Fruit fly (Drosophila melanogaster) whole organism, embryonic: ENCODE results near the gene MESR3.

Experiments used
- CG1233 ChIP-seq: fragments of 200-800 bp; sonication (Bioruptor generic); optimal IDR thresholded peaks from 4 replicates; lab custom pipeline; 2018; ENCODE audit warnings: missing biosample characterization, mild to moderate bottlenecking, missing genetic modification characterization
- CG12942 ChIP-seq: fragments of 200-800 bp; sonication (Bioruptor generic); optimal IDR thresholded peaks from 3 replicates; lab custom pipeline; 2016; ENCODE audit warnings: missing biosample characterization, missing genetic modification characterization
- CG15479 ChIP-seq: fragments of 200-800 bp; sonication (Bioruptor generic); optimal IDR thresholded peaks from 3 replicates; lab custom pipeline; 2019; ENCODE audit warnings: missing biosample characterization, mild to moderate bottlenecking, missing genetic modification characterization, moderate library complexity
- CG1647 ChIP-seq: fragments of 200-800 bp; sonication (Bioruptor generic); optimal IDR thresholded peaks from 3 replicates; lab custom pipeline; 2016; ENCODE audit warnings: missing biosample characterization, missing genetic modification characterization
- CG17359 ChIP-seq: fragments of 200-800 bp; sonication (Bioruptor generic); optimal IDR thresholded peaks from 3 replicates; lab custom pipeline; 2018; ENCODE audit warnings: missing biosample characterization, mild to moderate bottlenecking, missing genetic modification characterization, moderate library complexity
- CG17568 ChIP-seq: fragments of 200-800 bp; sonication (Bioruptor generic); optimal IDR thresholded peaks from 2 replicates; lab custom pipeline; 2018; ENCODE audit warnings: missing biosample characterization, mild to moderate bottlenecking, missing genetic modification characterization, moderate library complexity
- CG1832 ChIP-seq: fragments of 200-800 bp; sonication (Bioruptor generic); optimal IDR thresholded peaks from 2 replicates; lab custom pipeline; 2017; ENCODE audit warnings: missing biosample characterization, mild to moderate bottlenecking, missing genetic modification characterization, inconsistent platforms
- CG18619 ChIP-seq: fragments of 200-800 bp; sonication (Bioruptor generic); optimal IDR thresholded peaks from 3 replicates; lab custom pipeline; 2017; ENCODE audit warnings: missing biosample characterization, mild to moderate bottlenecking, missing genetic modification characterization
- CG30020 ChIP-seq: fragments of 200-800 bp; optimal IDR thresholded peaks from 2 replicates; lab custom pipeline; 2019; ENCODE audit warnings: missing biosample characterization, mild to moderate bottlenecking, missing genetic modification characterization, moderate library complexity
- CG32772 ChIP-seq: fragments of 200-800 bp; sonication (Bioruptor generic); IDR thresholded peaks from 2 replicates; pipeline ENCODE4 v1.3.6; 2022; ENCODE audit warnings: missing biosample characterization, missing genetic modification characterization
- CG3838 ChIP-seq: fragments of 200-800 bp; sonication (Bioruptor generic); optimal IDR thresholded peaks from 3 replicates; lab custom pipeline; 2016; ENCODE audit warnings: missing biosample characterization, missing genetic modification characterization
- CG4282 ChIP-seq: fragments of 200-800 bp; sonication (Bioruptor generic); optimal IDR thresholded peaks from 2 replicates; lab custom pipeline; 2016; ENCODE audit warnings: missing biosample characterization, missing genetic modification characterization
- CG4617 ChIP-seq: fragments of 200-800 bp; sonication (Bioruptor generic); optimal IDR thresholded peaks from 3 replicates; lab custom pipeline; 2016; ENCODE audit warnings: missing biosample characterization, missing genetic modification characterization, borderline replicate concordance
- CG7372 ChIP-seq: fragments of 200-800 bp; sonication (Bioruptor generic); IDR thresholded peaks from 2 replicates; pipeline ENCODE4 v1.3.6; 2022; ENCODE audit warnings: missing biosample characterization, missing genetic modification characterization
- CrebB ChIP-seq: fragments of 200-800 bp; sonication (Bioruptor generic); optimal IDR thresholded peaks from 3 replicates; lab custom pipeline; 2018; ENCODE audit warnings: missing biosample characterization, mild to moderate bottlenecking, missing genetic modification characterization
- D ChIP-seq, 2 experiments: fragments of 200-800 bp in 1 of 2; fragments of >200 bp in 1 of 2; sonication (Bioruptor generic) in 1 of 2; optimal IDR thresholded peaks; 2 replicates in 1 of 2; 3 replicates in 1 of 2; lab custom pipeline; 2017; ENCODE audit warnings: mild to moderate bottlenecking in 1 of 2, missing biosample characterization in 1 of 2, missing genetic modification characterization in 1 of 2, missing genetic modification reagents in 1 of 2
- Doc2 ChIP-seq: fragments of 200-800 bp; sonication (Bioruptor generic); IDR thresholded peaks from 2 replicates; pipeline ENCODE4 v1.3.6; 2022; ENCODE audit warnings: missing biosample characterization, missing genetic modification characterization
- E2f2 ChIP-seq: fragments of 200-800 bp; sonication (Bioruptor generic); IDR thresholded peaks from 2 replicates; pipeline ENCODE4 v1.3.6; 2022; ENCODE audit warnings: missing biosample characterization, missing genetic modification characterization
- Eip74EF ChIP-seq, 2 experiments: fragments of 200-800 bp in 1 of 2; fragments of >200 bp in 1 of 2; sonication (Bioruptor generic) in 1 of 2; optimal IDR thresholded peaks; 2 replicates each; lab custom pipeline; 2017 to 2019; ENCODE audit warnings: missing biosample characterization in 2 of 2, missing genetic modification characterization in 2 of 2, mild to moderate bottlenecking in 1 of 2, moderate library complexity in 1 of 2
- Gsc ChIP-seq: fragments of 200-800 bp; sonication (Bioruptor generic); IDR thresholded peaks from 2 replicates; pipeline ENCODE4 v1.3.6; 2022; ENCODE audit warnings: missing biosample characterization, missing genetic modification characterization
- HLH4C ChIP-seq: fragments of 200-800 bp; sonication (Bioruptor generic); IDR thresholded peaks from 3 replicates; pipeline ENCODE4 v1.3.6; 2022; ENCODE audit warnings: missing biosample characterization, missing genetic modification characterization; ENCODE audit not compliant: partially characterized antibody
- Hr51 ChIP-seq, 2 experiments: fragments of 200-800 bp; sonication (Bioruptor generic); optimal IDR thresholded peaks; 2 replicates in 1 of 2; 3 replicates in 1 of 2; lab custom pipeline; 2016 to 2018; ENCODE audit warnings: missing biosample characterization in 2 of 2, missing genetic modification characterization in 2 of 2, mild to moderate bottlenecking in 1 of 2, moderate library complexity in 1 of 2
- Hr78 ChIP-seq, 2 experiments: fragments of 200-800 bp in 1 of 2; fragments of >200 bp in 1 of 2; sonication (Bioruptor generic) in 1 of 2; optimal IDR thresholded peaks; 2 replicates each; lab custom pipeline; 2017 to 2019; ENCODE audit warnings: missing biosample characterization in 2 of 2, missing genetic modification characterization in 2 of 2, mild to moderate bottlenecking in 1 of 2, moderate library complexity in 1 of 2
- Kr ChIP-seq: fragments of 200-800 bp; sonication (Bioruptor generic); optimal IDR thresholded peaks from 2 replicates; lab custom pipeline; 2017; ENCODE audit warnings: missing biosample characterization, mild to moderate bottlenecking, missing genetic modification characterization
- Lim3 ChIP-seq: fragments of 200-800 bp; sonication (Bioruptor generic); IDR thresholded peaks from 2 replicates; pipeline ENCODE4 v1.3.6; 2022; ENCODE audit warnings: missing biosample characterization, missing genetic modification characterization
- Lpt ChIP-seq: fragments of >200 bp; optimal IDR thresholded peaks from 2 replicates; lab custom pipeline; 2018; ENCODE audit warnings: missing biosample characterization, missing genetic modification characterization
- Nf-YB ChIP-seq: fragments of 200-800 bp; sonication (Bioruptor generic); optimal IDR thresholded peaks from 3 replicates; lab custom pipeline; 2019; ENCODE audit warnings: missing biosample characterization, mild to moderate bottlenecking, missing genetic modification characterization, moderate library complexity
- cad ChIP-seq: fragments of >200 bp; optimal IDR thresholded peaks from 2 replicates; lab custom pipeline; 2017; ENCODE audit warnings: missing biosample characterization, missing genetic modification characterization
- croc ChIP-seq: fragments of 200-800 bp; sonication (Bioruptor generic); conservative IDR thresholded peaks from 3 replicates; pipeline ENCODE4 v1.3.6; 2022; ENCODE audit warnings: missing biosample characterization, missing genetic modification characterization
- hkb ChIP-seq, 2 experiments: fragments of 200-800 bp in 1 of 2; fragments of >200 bp in 1 of 2; sonication (Bioruptor generic) in 1 of 2; IDR thresholded peaks in 1 of 2; optimal IDR thresholded peaks in 1 of 2; 2 replicates each; pipeline versions ENCODE4 v1.3.6 to Lab custom; 2017 to 2022; ENCODE audit warnings: missing biosample characterization in 1 of 2, missing genetic modification characterization in 1 of 2
- hth ChIP-seq: fragments of >200 bp; optimal IDR thresholded peaks from 2 replicates; lab custom pipeline; 2017; ENCODE audit warnings: inconsistent platforms
- insv ChIP-seq, 2 experiments: fragments of 200-800 bp; sonication (Bioruptor generic); optimal IDR thresholded peaks; 3 replicates each; lab custom pipeline; 2016 to 2018; ENCODE audit warnings: missing biosample characterization in 2 of 2, missing genetic modification characterization in 2 of 2
- inv ChIP-seq: fragments of 200-800 bp; sonication (Bioruptor generic); IDR thresholded peaks from 2 replicates; pipeline ENCODE4 v1.3.6; 2022; ENCODE audit warnings: missing biosample characterization, missing genetic modification characterization; ENCODE audit not compliant: partially characterized antibody
- odd ChIP-seq: fragments of 200-800 bp; sonication (Bioruptor generic); optimal IDR thresholded peaks from 2 replicates; lab custom pipeline; 2017; ENCODE audit warnings: missing biosample characterization, mild to moderate bottlenecking, missing genetic modification characterization
- prd ChIP-seq, 3 experiments: fragments of >200 bp in 2 of 3; fragments of 200-800 bp in 1 of 3; sonication (Bioruptor generic) in 1 of 3; optimal IDR thresholded peaks in 2 of 3; IDR thresholded peaks in 1 of 3; 2 replicates in 2 of 3; 3 replicates in 1 of 3; pipeline versions ENCODE4 v1.3.6 to Lab custom; 2017 to 2022; ENCODE audit warnings: missing biosample characterization in 1 of 3, missing genetic modification characterization in 1 of 3
- sc ChIP-seq, 3 experiments: fragments of >200 bp in 2 of 3; fragments of 200-800 bp in 1 of 3; sonication (Bioruptor generic) in 1 of 3; optimal IDR thresholded peaks; 2 replicates in 2 of 3; 3 replicates in 1 of 3; lab custom pipeline; 2017; ENCODE audit warnings: mild to moderate bottlenecking in 1 of 3, missing biosample characterization in 1 of 3, missing genetic modification characterization in 1 of 3, missing genetic modification reagents in 1 of 3
- sna ChIP-seq: fragments of 200-800 bp; sonication (Bioruptor generic); IDR thresholded peaks from 2 replicates; pipeline ENCODE4 v1.3.6; 2022; ENCODE audit warnings: missing biosample characterization, missing genetic modification characterization; ENCODE audit not compliant: partially characterized antibody
- tll ChIP-seq, 2 experiments: fragments of 200-800 bp in 1 of 2; fragments of >200 bp in 1 of 2; sonication (Bioruptor generic) in 1 of 2; optimal IDR thresholded peaks; 2 replicates each; lab custom pipeline; 2017 to 2019; ENCODE audit warnings: missing biosample characterization in 2 of 2, missing genetic modification characterization in 2 of 2, mild to moderate bottlenecking in 1 of 2, moderate library complexity in 1 of 2
- unc-4 ChIP-seq: fragments of 200-800 bp; sonication (Bioruptor generic); IDR thresholded peaks from 2 replicates; pipeline ENCODE4 v1.3.6; 2022; ENCODE audit warnings: missing biosample characterization, missing genetic modification characterization; ENCODE audit not compliant: partially characterized antibody
- zen ChIP-seq: fragments of 200-800 bp; sonication (Bioruptor generic); optimal IDR thresholded peaks from 3 replicates; lab custom pipeline; 2018; ENCODE audit warnings: missing biosample characterization, mild to moderate bottlenecking, missing genetic modification characterization, moderate library complexity

MESR3 gene

DNA sequence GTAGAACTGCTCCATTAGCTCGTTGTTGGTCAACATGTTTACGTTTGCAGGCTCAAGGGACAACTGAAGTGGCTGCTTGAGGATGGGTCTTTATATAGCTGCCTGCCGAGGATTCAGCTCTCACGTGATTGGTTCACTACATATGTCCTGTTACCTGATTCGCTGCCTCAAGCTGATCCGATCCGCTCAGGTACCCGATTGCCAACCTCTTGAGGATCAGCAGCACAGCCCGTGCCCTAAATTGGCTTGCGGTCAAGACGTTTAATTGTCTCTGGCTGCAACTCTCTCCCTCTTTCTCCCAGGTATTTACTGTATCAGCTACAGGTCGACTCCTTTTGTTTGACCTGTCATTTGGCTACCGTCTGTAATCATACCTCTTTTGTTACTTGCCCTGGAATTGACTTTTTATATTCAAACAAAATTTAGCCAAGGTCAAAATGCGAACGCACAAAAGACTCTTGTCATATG is 20.2 kb upstream of the MESR3 start, which contains the start of gene amos:
Gene amos, minus strand, starts transcription at position 51 of the 468 bp plus-strand sequence.
- peak; percentile 38 for TF ChIP-seq zen (tag; lab: Kevin White, UChicago)
- no peak for TF ChIP-seq CG7372 (GFP tag; lab: Robert Waterston, UW)
- no peak for TF ChIP-seq CG30020 (tag; lab: Kevin White, UChicago)
- no peak for TF ChIP-seq CG1832 (GFP tag; lab: Kevin White, UChicago)
- TF ChIP-seq CrebB (tag; lab: Kevin White, UChicago): no peak
- peak; percentile 74 for TF ChIP-seq Nf-YB (GFP tag; lab: Kevin White, UChicago)
- peak; percentile 60 for TF ChIP-seq cad (GFP tag; lab: Kevin White, UChicago)
- TF ChIP-seq HLH4C: no peak
- peak in 1 of 2 experiments; percentile 83 for TF ChIP-seq tll (GFP tag; optimal IDR thresholded peaks at IDR 0.05; lab: Kevin White, UChicago)

DNA sequence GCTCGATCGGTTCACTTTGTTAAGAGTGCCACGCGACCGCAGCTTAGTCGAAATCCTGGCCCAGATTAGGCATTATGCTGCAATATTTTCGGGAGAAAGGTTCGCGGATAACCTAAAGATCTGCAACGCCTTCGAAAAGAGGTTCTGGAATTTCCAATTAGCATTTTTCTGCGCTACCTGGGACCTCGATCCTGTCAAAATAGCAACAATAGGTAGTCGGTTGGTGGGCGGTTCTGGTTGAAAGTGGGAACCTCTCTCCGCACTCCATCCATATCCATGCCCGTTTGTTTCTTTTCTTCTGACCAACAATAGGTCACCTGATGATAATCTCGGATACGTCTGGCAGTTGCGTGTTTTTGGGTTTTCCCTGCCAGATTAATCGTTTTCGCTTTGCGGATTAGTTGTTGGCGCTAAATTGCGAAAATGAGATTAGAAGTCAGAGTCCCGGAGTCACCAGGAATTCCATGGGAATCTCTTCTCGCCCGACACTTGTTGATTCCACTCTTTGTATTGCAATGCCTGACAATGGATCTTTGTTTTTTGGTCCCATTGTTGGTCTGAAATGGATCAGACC is 18.8 kb upstream of the MESR3 start:
- no peak for TF ChIP-seq Nf-YB (GFP tag; lab: Kevin White, UChicago)
- peak; percentile 88 for TF ChIP-seq D (optimal IDR thresholded peaks at IDR 0.05; lab: Kevin White, UChicago)
- no peak for TF ChIP-seq D (GFP tag; optimal IDR thresholded peaks at IDR 0.05; lab: Kevin White, UChicago)
- no peak for TF ChIP-seq sna (GFP tag; lab: Robert Waterston, UW)
- TF ChIP-seq Lpt (GFP tag; lab: Kevin White, UChicago): no peak
- TF ChIP-seq CG17568 (GFP tag; lab: Kevin White, UChicago): no peak
- TF ChIP-seq CG4282 (GFP tag; lab: Kevin White, UChicago): no peak
- TF ChIP-seq tll (GFP tag; optimal IDR thresholded peaks at IDR 0.05; lab: Kevin White, UChicago): peak in 1 of 2 experiments; percentile 73
- TF ChIP-seq CG15479 (GFP tag; lab: Kevin White, UChicago): peak; percentile 78
- TF ChIP-seq CG18619 (GFP tag; lab: Kevin White, UChicago): no peak
- TF ChIP-seq E2f2 (GFP tag; lab: Robert Waterston, UW): no peak
- TF ChIP-seq CG1233 (GFP tag; lab: Kevin White, UChicago): no peak
- peak in 1 of 2 experiments; percentile 80 for TF ChIP-seq insv (GFP tag; optimal IDR thresholded peaks at IDR 0.05; lab: Kevin White, UChicago)
- TF ChIP-seq CG1647: no peak

DNA sequence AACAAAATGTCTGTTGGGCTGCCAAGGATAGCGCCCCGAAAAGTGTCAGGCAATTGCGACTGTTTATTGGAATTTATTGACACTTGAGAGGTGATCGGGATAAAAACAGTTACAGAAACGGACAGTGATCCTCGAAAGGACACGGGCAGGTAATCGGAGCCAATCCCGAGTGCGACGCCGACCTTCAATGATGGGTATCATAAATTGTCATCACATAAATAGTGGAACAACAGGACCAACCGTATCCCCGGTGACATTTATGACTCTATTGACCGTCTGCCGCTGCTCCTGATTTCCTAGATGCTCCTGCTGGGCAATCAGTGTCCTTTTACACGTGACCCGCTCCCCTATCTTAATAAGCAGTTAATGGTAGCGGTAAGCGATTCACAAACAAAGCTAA is 17.9 kb upstream of the MESR3 start:
- TF ChIP-seq cad (GFP tag; lab: Kevin White, UChicago) (peak; percentile 91), Hr78 (GFP tag; optimal IDR thresholded peaks at IDR 0.05; lab: Kevin White, UChicago) (no peak), CG17359 (tag; lab: Kevin White, UChicago) (no peak), zen (tag; lab: Kevin White, UChicago) (peak; percentile 44), Eip74EF (GFP tag; optimal IDR thresholded peaks at IDR 0.05; lab: Kevin White, UChicago) (no peak), CG32772 (GFP tag; lab: Robert Waterston, UW) (no peak), Doc2 (GFP tag; lab: Robert Waterston, UW) (no peak), hkb (optimal IDR thresholded peaks at IDR 0.05; lab: Kevin White, UChicago) (no peak), hkb (GFP tag; IDR thresholded peaks at IDR 0.05; lab: Robert Waterston, UW) (no peak), hth (lab: Kevin White, UChicago) (peak; percentile 76), Kr (GFP tag; lab: Kevin White, UChicago) (no peak), odd (GFP tag; lab: Kevin White, UChicago) (peak; percentile 30)

DNA sequence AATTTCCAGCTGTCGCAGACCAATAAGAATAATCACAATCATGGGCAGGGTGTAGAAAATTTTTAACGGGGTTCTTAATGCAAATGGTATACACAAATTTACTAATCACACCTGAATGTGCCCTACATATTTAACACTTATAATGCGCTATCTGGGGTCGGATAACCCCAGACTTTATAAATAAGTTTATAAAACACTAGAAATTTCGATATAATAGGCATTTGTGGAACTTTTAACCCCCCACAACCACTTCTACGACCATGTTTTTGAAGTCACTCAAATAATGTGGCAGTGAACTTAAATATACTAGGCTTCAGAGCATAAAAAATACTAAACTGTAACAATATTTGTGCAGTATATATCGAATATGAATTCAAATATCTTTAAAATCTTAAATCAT is 12.1 kb upstream of the MESR3 start, which contains the start of gene CG10413:
Gene CG10413, minus strand, starts transcription at position 264 of the 400 bp plus-strand sequence.
- TF ChIP-seq CG4617 (GFP tag; lab: Kevin White, UChicago) (peak; percentile 97), inv (peak; percentile 33; the same call in 1 of the 2 replicates), Lim3 (GFP tag; lab: Robert Waterston, UW) (peak; percentile 86), prd (optimal IDR thresholded peaks at IDR 0.05; lab: Kevin White, UChicago) (no peak), prd (GFP tag; IDR thresholded peaks at IDR 0.05; lab: Robert Waterston, UW) (peak; percentile 99), unc-4 (GFP tag; lab: Robert Waterston, UW) (peak; percentile 51; the same call in 1 of the 2 replicates), CG12942 (GFP tag; lab: Kevin White, UChicago) (peak; percentile 97), Hr51 (GFP tag; optimal IDR thresholded peaks at IDR 0.05; lab: Kevin White, UChicago) (peak; percentile 98), Doc2 (GFP tag; lab: Robert Waterston, UW) (peak; percentile 91), croc (peak; percentile 95), CG3838 (GFP tag; lab: Kevin White, UChicago) (peak; percentile 93), sc (optimal IDR thresholded peaks at IDR 0.05; lab: Kevin White, UChicago) (no peak), sc (GFP tag; optimal IDR thresholded peaks at IDR 0.05; lab: Kevin White, UChicago) (peak; percentile 92), Gsc (GFP tag; lab: Robert Waterston, UW) (no peak; the same call in 1 of the 2 replicates)
